Fruit fly (Drosophila melanogaster) whole organism, prepupa: ENCODE results near the gene Abl.

Experiments
- CG10631 ChIP-seq: fragments of 200-800 bp; sonication (Bioruptor generic); optimal IDR thresholded peaks from 2 replicates; lab custom pipeline; 2016; ENCODE audit warnings: missing biosample characterization, missing genetic modification characterization
- CG10669 ChIP-seq: fragments of 200-800 bp; sonication (Bioruptor generic); optimal IDR thresholded peaks from 3 replicates; lab custom pipeline; 2018; ENCODE audit warnings: missing biosample characterization, mild to moderate bottlenecking, missing genetic modification characterization, moderate library complexity
- CG11762 ChIP-seq: fragments of 200-800 bp; sonication (Bioruptor generic); optimal IDR thresholded peaks from 3 replicates; lab custom pipeline; 2016; ENCODE audit warnings: missing biosample characterization, missing genetic modification characterization; ENCODE audit not compliant: insufficient read depth
- CG1621 ChIP-seq: fragments of 200-800 bp; sonication (Bioruptor generic); optimal IDR thresholded peaks from 3 replicates; lab custom pipeline; 2018; ENCODE audit warnings: missing biosample characterization, mild to moderate bottlenecking, missing genetic modification characterization
- CG3032 ChIP-seq: fragments of 200-800 bp; optimal IDR thresholded peaks from 2 replicates; lab custom pipeline; 2019; ENCODE audit warnings: missing biosample characterization, mild to moderate bottlenecking, missing genetic modification characterization, moderate library complexity
- CG3919 ChIP-seq: fragments of 200-800 bp; sonication (Bioruptor generic); optimal IDR thresholded peaks from 3 replicates; lab custom pipeline; 2016; ENCODE audit warnings: missing biosample characterization, missing genetic modification characterization
- CG6163 ChIP-seq: fragments of 200-800 bp; sonication (Bioruptor generic); IDR thresholded peaks from 3 replicates; pipeline ENCODE4 v1.3.6; 2022; ENCODE audit warnings: missing biosample characterization, missing genetic modification characterization
- CG6792 ChIP-seq: fragments of 200-800 bp; sonication (Bioruptor generic); optimal IDR thresholded peaks from 3 replicates; lab custom pipeline; 2016; ENCODE audit warnings: missing biosample characterization, missing genetic modification characterization
- CG8119 ChIP-seq: fragments of 200-800 bp; sonication (Bioruptor generic); IDR thresholded peaks from 3 replicates; pipeline ENCODE4 v1.3.6; 2022; ENCODE audit warnings: missing biosample characterization, missing genetic modification characterization
- CG8319 ChIP-seq: fragments of 200-800 bp; sonication (Bioruptor generic); optimal IDR thresholded peaks from 3 replicates; lab custom pipeline; 2016; ENCODE audit warnings: missing biosample characterization, missing genetic modification characterization
- CG9139 ChIP-seq: fragments of 200-800 bp; sonication (Bioruptor generic); optimal IDR thresholded peaks from 3 replicates; lab custom pipeline; 2017; ENCODE audit warnings: missing biosample characterization, mild to moderate bottlenecking, missing genetic modification characterization
- Eip75B ChIP-seq: fragments of 200-800 bp; sonication (Bioruptor generic); optimal IDR thresholded peaks from 3 replicates; lab custom pipeline; 2016; ENCODE audit warnings: missing biosample characterization, missing genetic modification characterization
- Eip78C ChIP-seq: fragments of 200-800 bp; sonication (Bioruptor generic); peaks from one replicate; lab custom pipeline; 2016; ENCODE audit warnings: missing biosample characterization, missing genetic modification characterization
- Ets96B ChIP-seq: fragments of 200-800 bp; optimal IDR thresholded peaks from 2 replicates; lab custom pipeline; 2019; ENCODE audit warnings: missing biosample characterization, mild to moderate bottlenecking, missing genetic modification characterization, moderate library complexity
- Gug ChIP-seq: fragments of 200-800 bp; sonication (Bioruptor generic); IDR thresholded peaks from 2 replicates; pipeline ENCODE4 v1.3.6; 2022; ENCODE audit warnings: missing biosample characterization, missing genetic modification characterization
- Hr39 ChIP-seq: fragments of 200-800 bp; sonication (Bioruptor generic); optimal IDR thresholded peaks from 2 replicates; lab custom pipeline; 2016; ENCODE audit warnings: missing biosample characterization, missing genetic modification characterization
- Met ChIP-seq: fragments of 200-800 bp; sonication (Bioruptor generic); optimal IDR thresholded peaks from 3 replicates; lab custom pipeline; 2016; ENCODE audit warnings: missing biosample characterization, missing genetic modification characterization
- Sox14 ChIP-seq: fragments of 200-800 bp; sonication (Bioruptor generic); optimal IDR thresholded peaks from 3 replicates; lab custom pipeline; 2016; ENCODE audit warnings: missing biosample characterization, missing genetic modification characterization
- achi ChIP-seq: fragments of 200-800 bp; sonication (Bioruptor generic); optimal IDR thresholded peaks from 3 replicates; lab custom pipeline; 2016; ENCODE audit warnings: missing biosample characterization, missing genetic modification characterization
- acj6 ChIP-seq: fragments of 200-800 bp; sonication (Bioruptor generic); optimal IDR thresholded peaks from 3 replicates; lab custom pipeline; 2016; ENCODE audit warnings: missing biosample characterization, missing genetic modification characterization
- cyc ChIP-seq: fragments of 200-800 bp; sonication (Bioruptor generic); optimal IDR thresholded peaks from 3 replicates; lab custom pipeline; 2016; ENCODE audit warnings: missing biosample characterization, missing genetic modification characterization
- dsx ChIP-seq: fragments of 200-800 bp; optimal IDR thresholded peaks from 3 replicates; lab custom pipeline; 2019; ENCODE audit warnings: missing biosample characterization, mild to moderate bottlenecking, missing genetic modification characterization, moderate library complexity; ENCODE audit not compliant: poor library complexity, severe bottlenecking
- esn ChIP-seq: fragments of 200-800 bp; sonication (Bioruptor generic); optimal IDR thresholded peaks from 2 replicates; lab custom pipeline; 2016; ENCODE audit warnings: missing biosample characterization, mild to moderate bottlenecking, missing genetic modification characterization, moderate library complexity
- fd85E ChIP-seq: fragments of 200-800 bp; sonication (Bioruptor generic); optimal IDR thresholded peaks from 3 replicates; lab custom pipeline; 2016; ENCODE audit warnings: missing biosample characterization, missing genetic modification characterization
- fkh ChIP-seq: fragments of 200-800 bp; sonication (Bioruptor generic); optimal IDR thresholded peaks from 3 replicates; lab custom pipeline; 2017; ENCODE audit warnings: missing biosample characterization, mild to moderate bottlenecking, missing genetic modification characterization, moderate library complexity
- lz ChIP-seq: fragments of 200-800 bp; sonication (Bioruptor generic); optimal IDR thresholded peaks from 3 replicates; lab custom pipeline; 2016; ENCODE audit warnings: missing biosample characterization, missing genetic modification characterization
- net ChIP-seq: fragments of 200-800 bp; sonication (Bioruptor generic); optimal IDR thresholded peaks from 3 replicates; lab custom pipeline; 2016; ENCODE audit warnings: missing biosample characterization, missing genetic modification characterization
- pdm3 ChIP-seq: fragments of 200-800 bp; sonication (Bioruptor generic); optimal IDR thresholded peaks from 3 replicates; lab custom pipeline; 2016; ENCODE audit warnings: missing biosample characterization, missing genetic modification characterization
- salr ChIP-seq, 2 experiments: fragments of 200-800 bp; sonication (Bioruptor generic); optimal IDR thresholded peaks; 3 replicates each; lab custom pipeline; 2016 to 2018; ENCODE audit warnings: missing biosample characterization in 2 of 2, missing genetic modification characterization in 2 of 2, mild to moderate bottlenecking in 1 of 2
- spab ChIP-seq: fragments of 200-800 bp; sonication (Bioruptor generic); optimal IDR thresholded peaks from 2 replicates; lab custom pipeline; 2017; ENCODE audit warnings: missing biosample characterization, mild to moderate bottlenecking, missing genetic modification characterization, missing genetic modification reagents
- ss ChIP-seq, 2 experiments: fragments of 200-800 bp; sonication (Bioruptor generic); optimal IDR thresholded peaks; 2 replicates in 1 of 2; 3 replicates in 1 of 2; lab custom pipeline; 2017 to 2018; ENCODE audit warnings: mild to moderate bottlenecking in 2 of 2, missing biosample characterization in 2 of 2, missing genetic modification characterization in 2 of 2, moderate library complexity in 1 of 2
- topi ChIP-seq: fragments of 200-800 bp; sonication (Bioruptor generic); optimal IDR thresholded peaks from 3 replicates; lab custom pipeline; 2016; ENCODE audit warnings: missing biosample characterization, missing genetic modification characterization

The Abl gene

DNA sequence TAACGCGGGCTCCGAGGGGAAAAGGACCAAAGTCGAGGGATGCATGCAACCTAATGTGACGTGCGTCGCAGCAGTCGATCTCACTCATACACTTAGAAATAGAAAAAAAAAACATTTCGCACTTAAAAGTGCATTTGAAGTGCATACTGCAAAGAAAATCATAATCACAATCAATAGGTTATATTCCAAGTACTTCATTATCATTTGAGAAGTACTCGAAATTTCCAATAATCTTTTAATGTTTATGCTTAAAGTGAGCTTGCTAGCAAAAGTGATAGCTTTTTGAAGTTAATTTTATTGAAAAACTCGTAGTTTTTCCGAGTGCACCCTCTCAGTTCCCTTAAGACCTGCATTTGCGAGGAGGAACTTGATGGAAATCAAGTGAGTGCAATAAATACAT lies 13.2 kb downstream of the Abl start:
- no peak for TF ChIP-seq net
- peak; percentile 8 for TF ChIP-seq lz (GFP tag; lab: Kevin White, UChicago)
- TF ChIP-seq CG10631 (GFP tag; lab: Kevin White, UChicago): peak; percentile 28
- peak; percentile 21 for TF ChIP-seq cyc (GFP tag; lab: Kevin White, UChicago)
- TF ChIP-seq topi (GFP tag; lab: Kevin White, UChicago): peak; percentile 34
- TF ChIP-seq spab (GFP tag; lab: Kevin White, UChicago): peak; percentile 16
- peak; percentile 16 for TF ChIP-seq CG11762 (GFP tag; lab: Kevin White, UChicago)
- TF ChIP-seq acj6: peak; percentile 35
- TF ChIP-seq CG6163 (GFP tag; lab: Robert Waterston, UW): 0 out of 3 replicates have a peak, but pooled peaks have one; percentile 13
- TF ChIP-seq CG3032 (tag; lab: Kevin White, UChicago): no peak
- peak; percentile 23; the same call in 1 of the 3 replicates for TF ChIP-seq CG8119 (GFP tag; lab: Robert Waterston, UW)
- TF ChIP-seq Eip75B (GFP tag; lab: Kevin White, UChicago): peak; percentile 33
- TF ChIP-seq achi (GFP tag; lab: Kevin White, UChicago): peak; percentile 31
- peak; percentile 23 for TF ChIP-seq CG10669 (GFP tag; lab: Kevin White, UChicago)
- peak; percentile 29 for TF ChIP-seq CG6792 (GFP tag; lab: Kevin White, UChicago)
- TF ChIP-seq CG8319 (GFP tag; lab: Kevin White, UChicago): peak; percentile 6
- TF ChIP-seq Ets96B (tag; lab: Kevin White, UChicago): peak; percentile 45
- no peak for TF ChIP-seq Gug (GFP tag; lab: Robert Waterston, UW)
- TF ChIP-seq fkh: no peak
- TF ChIP-seq Eip78C (GFP tag; lab: Kevin White, UChicago): peak; percentile 59
- peak; percentile 24 for TF ChIP-seq CG3919 (GFP tag; lab: Kevin White, UChicago)
- peak; percentile 0 for TF ChIP-seq Sox14 (GFP tag; lab: Kevin White, UChicago)
- no peak for TF ChIP-seq esn (GFP tag; lab: Kevin White, UChicago)
- TF ChIP-seq, all 60 proteins: peak for 18

DNA sequence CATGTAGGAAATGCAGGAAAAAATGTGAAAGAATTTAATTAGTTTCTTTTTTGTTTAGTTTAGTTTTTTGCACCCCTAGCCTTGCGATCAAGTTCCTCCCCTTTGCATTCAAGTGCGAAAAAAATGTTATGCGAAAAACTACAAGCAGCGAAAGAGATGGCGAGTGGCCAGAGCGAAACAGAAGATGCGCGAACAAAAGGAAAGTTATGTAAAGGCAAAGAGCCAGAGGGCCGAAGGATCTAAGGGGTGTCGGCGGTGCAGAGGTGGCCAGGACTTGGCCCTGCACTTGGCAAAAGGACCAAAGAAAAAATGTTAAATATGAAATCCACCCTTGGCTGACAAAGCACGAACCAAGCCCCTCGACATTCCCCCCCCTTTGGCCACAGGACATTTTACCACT lies 13.6 kb downstream of the Abl start:
- TF ChIP-seq Hr39 (GFP tag; lab: Kevin White, UChicago) (no peak), spab (GFP tag; lab: Kevin White, UChicago) (no peak), CG9139 (GFP tag; lab: Kevin White, UChicago) (no peak), topi (GFP tag; lab: Kevin White, UChicago) (no peak), Eip75B (GFP tag; lab: Kevin White, UChicago) (no peak), cyc (GFP tag; lab: Kevin White, UChicago) (no peak), CG1621 (tag; lab: Kevin White, UChicago) (no peak), Ets96B (tag; lab: Kevin White, UChicago) (no peak)

DNA sequence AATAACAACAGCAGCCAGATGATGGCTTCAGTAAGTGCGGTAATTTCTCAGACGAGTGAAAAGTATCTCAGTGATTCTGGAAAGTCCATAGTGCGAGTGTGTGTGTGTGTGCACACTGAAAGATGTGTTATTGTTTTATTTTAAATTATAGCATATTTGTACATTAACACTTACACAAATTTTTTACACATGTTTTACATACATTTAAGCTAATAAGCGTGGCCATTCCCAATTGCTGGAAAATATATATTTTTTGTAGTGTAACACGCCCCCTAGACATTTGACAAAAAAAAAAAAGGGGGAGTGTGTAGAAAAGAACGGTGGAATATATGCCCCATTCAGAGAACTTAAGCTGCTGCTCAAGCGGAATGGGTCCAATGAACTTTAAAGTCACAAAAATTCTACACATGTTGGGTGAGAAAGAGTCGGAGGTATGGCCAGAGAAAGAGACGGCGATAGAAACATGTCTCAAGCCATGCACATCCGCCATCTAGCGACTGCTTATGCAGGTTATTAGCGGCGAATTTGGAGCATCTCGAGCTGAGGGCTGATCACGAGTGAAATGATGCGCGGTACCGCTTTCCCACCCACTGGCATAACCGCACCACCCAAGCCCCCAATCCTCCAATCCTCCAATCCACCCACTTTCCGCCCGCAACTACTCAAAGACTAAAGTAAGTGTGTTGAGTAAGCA lies 15.7 kb downstream of the Abl start:
- TF ChIP-seq ss (GFP tag; optimal IDR thresholded peaks at IDR 0.05; lab: Kevin White, UChicago): no peak
- peak; percentile 8 for TF ChIP-seq esn (GFP tag; lab: Kevin White, UChicago)
- TF ChIP-seq Eip78C (GFP tag; lab: Kevin White, UChicago): peak; percentile 47
- no peak for TF ChIP-seq pdm3 (GFP tag; lab: Kevin White, UChicago)
- no peak for TF ChIP-seq Eip75B (GFP tag; lab: Kevin White, UChicago)
- peak; percentile 17; the same call in 1 of the 3 replicates for TF ChIP-seq CG6163 (GFP tag; lab: Robert Waterston, UW)
- no peak for TF ChIP-seq CG8319 (GFP tag; lab: Kevin White, UChicago)
- no peak for TF ChIP-seq salr (GFP tag; optimal IDR thresholded peaks at IDR 0.05; lab: Kevin White, UChicago)
- TF ChIP-seq Hr39 (GFP tag; lab: Kevin White, UChicago): no peak
- no peak for TF ChIP-seq fd85E (GFP tag; lab: Kevin White, UChicago)
- no peak for TF ChIP-seq lz (GFP tag; lab: Kevin White, UChicago)
- no peak for TF ChIP-seq Met (GFP tag; lab: Kevin White, UChicago)
- no peak for TF ChIP-seq Gug (GFP tag; lab: Robert Waterston, UW)

DNA sequence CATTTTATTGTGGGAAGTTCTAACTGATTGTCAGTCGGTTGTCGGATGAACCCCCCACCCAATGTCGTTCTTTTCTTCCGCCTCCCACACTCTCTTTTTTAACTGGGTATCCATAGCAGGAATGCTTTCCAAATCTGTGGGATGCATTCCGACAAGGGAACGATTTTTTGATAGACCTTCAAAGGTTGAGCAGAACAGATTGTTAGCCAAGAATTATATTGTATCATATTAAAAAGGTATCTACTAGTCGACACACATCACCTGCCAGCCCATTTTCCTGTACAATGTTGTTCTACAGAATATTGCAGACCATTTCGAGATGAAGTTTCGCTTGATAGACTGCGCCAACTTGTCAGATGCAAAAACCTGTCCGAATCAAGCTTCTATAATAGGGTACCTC lies 17.9 kb downstream of the Abl start:
- TF ChIP-seq dsx (GFP tag; lab: Kevin White, UChicago) (peak; percentile 72), Eip78C (GFP tag; lab: Kevin White, UChicago) (peak; percentile 65), esn (GFP tag; lab: Kevin White, UChicago) (no peak)
